Worm (Caenorhabditis elegans): ENCODE data around the gene vps-60.

DNA sequence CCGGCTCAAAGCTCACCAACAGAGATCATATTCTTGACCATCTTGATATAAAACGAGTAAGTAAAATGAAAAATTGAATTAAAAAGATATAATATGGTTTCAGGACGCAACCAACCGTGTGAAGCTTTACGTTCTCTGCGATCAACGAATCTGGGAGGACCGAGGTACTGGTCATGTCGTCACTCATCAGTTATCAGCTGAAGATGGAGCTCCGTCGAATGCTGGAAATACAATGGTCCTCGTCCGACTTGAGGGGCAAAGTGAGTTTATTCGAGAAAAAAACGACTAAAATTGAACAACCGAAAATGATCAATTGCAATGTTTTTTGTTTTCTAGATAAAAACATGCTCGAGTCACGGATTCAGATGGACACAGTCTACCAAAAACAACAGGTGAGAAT, 2.6 kb upstream of the vps-60 start:
- TF ChIP-seq madf-5 (GFP tag; IDR thresholded peaks at IDR 0.05) (no peak), fkh-10 (GFP tag; optimal IDR thresholded peaks at IDR 0.05) (no peak), nhr-77 (tag; optimal IDR thresholded peaks at IDR 0.05) (no peak), aly-2 (tag; optimal IDR thresholded peaks at IDR 0.05) (no peak), mep-1 (tag; optimal IDR thresholded peaks at IDR 0.05) (no peak), zag-1 (tag; optimal IDR thresholded peaks at IDR 0.05) (no peak), php-3 (GFP tag; IDR thresholded peaks at IDR 0.05) (no peak), dve-1 (tag; optimal IDR thresholded peaks at IDR 0.05; ENCODE audit: insufficient read depth) (no peak), lin-15B (tag; optimal IDR thresholded peaks at IDR 0.05) (no peak), unc-62 (GFP tag; optimal IDR thresholded peaks at IDR 0.05 in 1 of 2) (no peak), unc-62 (tag; optimal IDR thresholded peaks at IDR 0.05) (no peak), daf-16 (GFP tag; optimal IDR thresholded peaks at IDR 0.05) (no peak), daf-16 (tag; optimal IDR thresholded peaks at IDR 0.05) (no peak), pha-4 (GFP tag; IDR thresholded peaks at IDR 0.05) (no peak), pha-4 (tag; optimal IDR thresholded peaks at IDR 0.05) (no peak), tag-97 (GFP tag; IDR thresholded peaks at IDR 0.05) (no peak), ceh-20 (GFP tag; IDR thresholded peaks at IDR 0.05) (no peak)
